Worm (Caenorhabditis elegans) whole organism, L3 larva: Measurements from ENCODE around the gene hecw-1.
A peak's percentile ranks its signal among the peaks of the same experiment; 100 is the strongest.

ENCODE experiments used
- R02D3.7 ChIP-seq: fragments of 150-350 bp; optimal IDR thresholded peaks from 2 replicates; lab custom pipeline; 2014; ENCODE audit warnings: missing biosample characterization, missing genetic modification characterization
- ama-1 ChIP-seq: fragments of 150-350 bp; optimal IDR thresholded peaks from 2 replicates; lab custom pipeline; 2018
- ceh-16 ChIP-seq: sonication (generic microtip); optimal IDR thresholded peaks from 2 replicates; lab custom pipeline; 2017; ENCODE audit warnings: missing biosample characterization, missing genetic modification characterization
- ceh-28 ChIP-seq: fragments of 150-350 bp; optimal IDR thresholded peaks from 2 replicates; lab custom pipeline; 2014; ENCODE audit warnings: missing biosample characterization, missing genetic modification reagents, missing genetic modification characterization
- ceh-9 ChIP-seq: sonication (generic microtip); optimal IDR thresholded peaks from 2 replicates; lab custom pipeline; 2018; ENCODE audit warnings: missing biosample characterization, missing genetic modification characterization
- egl-27 ChIP-seq: sonication (generic microtip); optimal IDR thresholded peaks from 4 replicates; lab custom pipeline; 2017; ENCODE audit warnings: missing biosample characterization, missing genetic modification reagents, missing genetic modification characterization
- egl-5 ChIP-seq: fragments of 150-350 bp; optimal IDR thresholded peaks from 2 replicates; lab custom pipeline; 2017; ENCODE audit warnings: missing biosample characterization, missing genetic modification reagents, missing genetic modification characterization, inconsistent platforms
- elt-1 ChIP-seq: fragments of 150-350 bp; optimal IDR thresholded peaks from 2 replicates; lab custom pipeline; 2014; ENCODE audit warnings: missing biosample characterization, missing genetic modification characterization
- elt-2 ChIP-seq: sonication (generic microtip); optimal IDR thresholded peaks from 2 replicates; lab custom pipeline; 2016; ENCODE audit warnings: missing genetic modification reagents, mild to moderate bottlenecking, missing genetic modification characterization, missing compliant biosample characterization
- elt-3 ChIP-seq, 3 experiments: fragments of 150-350 bp in 1 of 3; sonication (generic microtip) in 2 of 3; optimal IDR thresholded peaks; 2 replicates in 2 of 3; 4 replicates in 1 of 3; lab custom pipeline; 2014 to 2017; ENCODE audit warnings: missing biosample characterization in 3 of 3, missing genetic modification characterization in 3 of 3
- eor-1 ChIP-seq, 2 experiments: fragments of 150-350 bp; optimal IDR thresholded peaks; 2 replicates each; lab custom pipeline; 2014 to 2018; ENCODE audit warnings: missing biosample characterization in 2 of 2, missing genetic modification characterization in 2 of 2
- fkh-10 ChIP-seq: sonication (generic microtip); optimal IDR thresholded peaks from 2 replicates; lab custom pipeline; 2017; ENCODE audit warnings: missing biosample characterization, missing genetic modification reagents, missing genetic modification characterization
- fkh-2 ChIP-seq: fragments of 150-350 bp; optimal IDR thresholded peaks from 2 replicates; lab custom pipeline; 2014; ENCODE audit warnings: missing biosample characterization, missing genetic modification reagents, missing genetic modification characterization
- hmg-11 ChIP-seq: sonication (generic microtip); optimal IDR thresholded peaks from 2 replicates; lab custom pipeline; 2016; ENCODE audit warnings: missing genetic modification characterization, missing compliant biosample characterization
- lin-15B ChIP-seq: fragments of 150-350 bp; optimal IDR thresholded peaks from 2 replicates; lab custom pipeline; 2014; ENCODE audit warnings: missing biosample characterization, missing genetic modification characterization
- lin-39 ChIP-seq: fragments of 150-350 bp; optimal IDR thresholded peaks from 2 replicates; lab custom pipeline; 2018; ENCODE audit warnings: missing biosample characterization, missing genetic modification reagents, missing genetic modification characterization
- mdl-1 ChIP-seq: fragments of 150-350 bp; optimal IDR thresholded peaks from 2 replicates; lab custom pipeline; 2014; ENCODE audit warnings: missing biosample characterization, missing genetic modification characterization
- mml-1 ChIP-seq: fragments of 150-350 bp; sonication (generic microtip); optimal IDR thresholded peaks from 3 replicates; lab custom pipeline; 2014; ENCODE audit warnings: missing biosample characterization, missing genetic modification characterization
- nfya-1 ChIP-seq: sonication (generic microtip); optimal IDR thresholded peaks from 2 replicates; lab custom pipeline; 2017; ENCODE audit warnings: missing genetic modification characterization, mild to moderate bottlenecking, missing compliant biosample characterization, antibody characterized with exemption, moderate library complexity; ENCODE audit not compliant: insufficient read depth
- nhr-23 ChIP-seq: fragments of 150-350 bp; optimal IDR thresholded peaks from 2 replicates; lab custom pipeline; 2014; ENCODE audit warnings: missing biosample characterization, missing genetic modification reagents, missing genetic modification characterization
- nhr-77 ChIP-seq: fragments of 150-350 bp; optimal IDR thresholded peaks from 2 replicates; lab custom pipeline; 2014; ENCODE audit warnings: missing biosample characterization, missing genetic modification characterization
- pha-4 ChIP-seq: fragments of 150-350 bp; optimal IDR thresholded peaks from 2 replicates; lab custom pipeline; 2014; ENCODE audit warnings: missing biosample characterization, missing genetic modification reagents, missing genetic modification characterization
- pqm-1 ChIP-seq: fragments of 150-350 bp; optimal IDR thresholded peaks from 2 replicates; lab custom pipeline; 2017; ENCODE audit warnings: missing biosample characterization, missing genetic modification characterization, inconsistent platforms
- sea-2 ChIP-seq: fragments of 150-350 bp; sonication (generic microtip); optimal IDR thresholded peaks from 4 replicates; lab custom pipeline; 2014; ENCODE audit warnings: missing biosample characterization, missing genetic modification reagents, missing genetic modification characterization
- skn-1 ChIP-seq: fragments of 150-350 bp; optimal IDR thresholded peaks from 2 replicates; lab custom pipeline; 2014; ENCODE audit warnings: missing biosample characterization, missing genetic modification characterization
- unc-62 ChIP-seq: fragments of 150-350 bp; sonication (generic microtip); optimal IDR thresholded peaks from 4 replicates; lab custom pipeline; 2014; ENCODE audit warnings: missing biosample characterization, missing genetic modification reagents, missing genetic modification characterization
- ztf-11 ChIP-seq: fragments of 150-350 bp; optimal IDR thresholded peaks from 2 replicates; lab custom pipeline; 2014; ENCODE audit warnings: missing biosample characterization, missing genetic modification characterization

Gene hecw-1

ce11 chrIII:3397678-3398077 lies 7.9 kb upstream of the hecw-1 start, which contains the start of gene clpf-1:
clpf-1 (plus strand) TSS chrIII:3397743.
- TF ChIP-seq ama-1 (lab: Kevin White, UChicago): peak; percentile 21
- no peak for TF ChIP-seq egl-5 (tag; lab: Kevin White, UChicago)

ce11 chrIII:3395874-3396467 lies 6.2 kb upstream of the hecw-1 start, which contains the start of gene cri-3:
cri-3 (plus strand) TSS chrIII:3396355.
- no peak for TF ChIP-seq elt-3 (tag; optimal IDR thresholded peaks at IDR 0.05; lab: Kevin White, UChicago)
- TF ChIP-seq mdl-1: no peak
- peak; percentile 52 for TF ChIP-seq nfya-1 (tag; lab: Kevin White, UChicago)
- TF ChIP-seq fkh-2 (tag; lab: Kevin White, UChicago): no peak
- TF ChIP-seq lin-15B (tag; lab: Kevin White, UChicago): peak; percentile 29
- TF ChIP-seq hmg-11 (tag; lab: Kevin White, UChicago): peak; percentile 63
- TF ChIP-seq unc-62 (GFP tag; lab: Kevin White, UChicago): no peak
- TF ChIP-seq ceh-28 (tag; lab: Kevin White, UChicago): peak; percentile 30
- TF ChIP-seq eor-1 (tag; optimal IDR thresholded peaks at IDR 0.05; lab: Kevin White, UChicago): no peak
- TF ChIP-seq lin-39 (tag; lab: Kevin White, UChicago): peak; percentile 31
- no peak for TF ChIP-seq sea-2 (GFP tag; lab: Kevin White, UChicago)
- TF ChIP-seq pha-4 (tag; lab: Kevin White, UChicago): peak; percentile 22

- no peak for TF ChIP-seq egl-5 (tag; lab: Kevin White, UChicago)
- TF ChIP-seq ama-1 (lab: Kevin White, UChicago): peak; percentile 6
- TF ChIP-seq nhr-23 (tag; lab: Kevin White, UChicago): peak; percentile 31
- no peak for TF ChIP-seq skn-1 (tag; lab: Kevin White, UChicago)
- TF ChIP-seq elt-3 (tag; optimal IDR thresholded peaks at IDR 0.05; lab: Kevin White, UChicago): no peak
- peak; percentile 63 for TF ChIP-seq ceh-28 (tag; lab: Kevin White, UChicago)
Measured at ce11 chrIII:3395112-3395511, 5.3 kb upstream of the hecw-1 start.

ce11 chrIII:3393687-3394086 lies 3.9 kb upstream of the hecw-1 start, which contains the start of gene mlc-4:
mlc-4 (minus strand) TSS chrIII:3393787.
- TF ChIP-seq ceh-16 (tag; lab: Kevin White, UChicago): no peak
- TF ChIP-seq nhr-77: no peak
- TF ChIP-seq R02D3.7 (tag; lab: Kevin White, UChicago): no peak
- no peak for TF ChIP-seq mml-1
- no peak for TF ChIP-seq fkh-10
- no peak for TF ChIP-seq pqm-1 (tag; lab: Kevin White, UChicago)
- TF ChIP-seq nhr-23 (tag; lab: Kevin White, UChicago): no peak
- TF ChIP-seq elt-3 (tag; optimal IDR thresholded peaks at IDR 0.05; lab: Kevin White, UChicago): no peak
- no peak for TF ChIP-seq elt-2 (tag; lab: Kevin White, UChicago)

ce11 chrIII:3390144-3390543 lies 374 bp upstream of the hecw-1 start:
- no peak for TF ChIP-seq ceh-9 (tag; lab: Kevin White, UChicago)
- no peak for TF ChIP-seq ama-1 (lab: Kevin White, UChicago)
- no peak for TF ChIP-seq pha-4 (tag; lab: Kevin White, UChicago)

- TF ChIP-seq pha-4 (tag; lab: Kevin White, UChicago) (no peak), ztf-11 (tag; lab: Kevin White, UChicago) (no peak), egl-27 (tag; lab: Kevin White, UChicago) (no peak), ama-1 (lab: Kevin White, UChicago) (no peak), lin-39 (tag; lab: Kevin White, UChicago) (no peak)
- TF ChIP-seq, all 47 proteins: peak for 0
Measured at ce11 chrIII:3382465-3382864, 7.3 kb downstream of the hecw-1 start.

- no peak for TF ChIP-seq nfya-1 (tag; lab: Kevin White, UChicago)
- peak; percentile 9 for TF ChIP-seq elt-1 (tag; lab: Kevin White, UChicago)
Measured at ce11 chrIII:3381866-3382265, 7.9 kb downstream of the hecw-1 start.
